Worm (Caenorhabditis elegans) whole organism, L3 larva: ENCODE results near the gene nhr-133.

Source experiments
- R02D3.7 ChIP-seq: fragments of 150-350 bp; optimal IDR thresholded peaks from 2 replicates; lab custom pipeline; 2014; ENCODE audit warnings: missing biosample characterization, missing genetic modification characterization
- ZK546.5 ChIP-seq: sonication (generic microtip); optimal IDR thresholded peaks from 2 replicates; lab custom pipeline; 2017; ENCODE audit warnings: missing biosample characterization, missing genetic modification characterization
- ama-1 ChIP-seq: fragments of 150-350 bp; optimal IDR thresholded peaks from 2 replicates; lab custom pipeline; 2018
- ceh-16 ChIP-seq: sonication (generic microtip); optimal IDR thresholded peaks from 2 replicates; lab custom pipeline; 2017; ENCODE audit warnings: missing biosample characterization, missing genetic modification characterization
- ceh-28 ChIP-seq: fragments of 150-350 bp; optimal IDR thresholded peaks from 2 replicates; lab custom pipeline; 2014; ENCODE audit warnings: missing biosample characterization, missing genetic modification reagents, missing genetic modification characterization
- ceh-9 ChIP-seq: sonication (generic microtip); optimal IDR thresholded peaks from 2 replicates; lab custom pipeline; 2018; ENCODE audit warnings: missing biosample characterization, missing genetic modification characterization
- egl-5 ChIP-seq: fragments of 150-350 bp; optimal IDR thresholded peaks from 2 replicates; lab custom pipeline; 2017; ENCODE audit warnings: missing biosample characterization, missing genetic modification reagents, missing genetic modification characterization, inconsistent platforms
- elt-1 ChIP-seq: fragments of 150-350 bp; optimal IDR thresholded peaks from 2 replicates; lab custom pipeline; 2014; ENCODE audit warnings: missing biosample characterization, missing genetic modification characterization
- elt-2 ChIP-seq: sonication (generic microtip); optimal IDR thresholded peaks from 2 replicates; lab custom pipeline; 2016; ENCODE audit warnings: missing genetic modification reagents, mild to moderate bottlenecking, missing genetic modification characterization, missing compliant biosample characterization
- fkh-2 ChIP-seq: fragments of 150-350 bp; optimal IDR thresholded peaks from 2 replicates; lab custom pipeline; 2014; ENCODE audit warnings: missing biosample characterization, missing genetic modification reagents, missing genetic modification characterization
- fos-1 ChIP-seq: fragments of 150-350 bp; optimal IDR thresholded peaks from 2 replicates; lab custom pipeline; 2014; ENCODE audit warnings: missing biosample characterization, missing genetic modification characterization
- hmg-11 ChIP-seq: sonication (generic microtip); optimal IDR thresholded peaks from 2 replicates; lab custom pipeline; 2016; ENCODE audit warnings: missing genetic modification characterization, missing compliant biosample characterization
- jun-1 ChIP-seq: fragments of 150-350 bp; optimal IDR thresholded peaks from 2 replicates; lab custom pipeline; 2014; ENCODE audit warnings: missing biosample characterization, missing genetic modification reagents, missing genetic modification characterization
- lin-39 ChIP-seq: fragments of 150-350 bp; optimal IDR thresholded peaks from 2 replicates; lab custom pipeline; 2018; ENCODE audit warnings: missing biosample characterization, missing genetic modification reagents, missing genetic modification characterization
- lsy-12 ChIP-seq: sonication (generic microtip); optimal IDR thresholded peaks from 2 replicates; lab custom pipeline; 2016; ENCODE audit warnings: mild to moderate bottlenecking, missing genetic modification characterization, missing compliant biosample characterization
- mdl-1 ChIP-seq: fragments of 150-350 bp; optimal IDR thresholded peaks from 2 replicates; lab custom pipeline; 2014; ENCODE audit warnings: missing biosample characterization, missing genetic modification characterization
- nfya-1 ChIP-seq: sonication (generic microtip); optimal IDR thresholded peaks from 2 replicates; lab custom pipeline; 2017; ENCODE audit warnings: missing genetic modification characterization, mild to moderate bottlenecking, missing compliant biosample characterization, antibody characterized with exemption, moderate library complexity; ENCODE audit not compliant: insufficient read depth
- nhr-11 ChIP-seq: fragments of 150-350 bp; optimal IDR thresholded peaks from 2 replicates; lab custom pipeline; 2014; ENCODE audit warnings: missing biosample characterization, missing genetic modification characterization
- nhr-12 ChIP-seq: fragments of 150-350 bp; optimal IDR thresholded peaks from 2 replicates; lab custom pipeline; 2014; ENCODE audit warnings: missing biosample characterization, missing genetic modification characterization
- nhr-23 ChIP-seq: fragments of 150-350 bp; optimal IDR thresholded peaks from 2 replicates; lab custom pipeline; 2014; ENCODE audit warnings: missing biosample characterization, missing genetic modification reagents, missing genetic modification characterization
- nhr-237 ChIP-seq: fragments of 150-350 bp; optimal IDR thresholded peaks from 2 replicates; lab custom pipeline; 2014; ENCODE audit warnings: missing biosample characterization, missing genetic modification characterization
- nhr-25 ChIP-seq: sonication (generic microtip); optimal IDR thresholded peaks from 2 replicates; lab custom pipeline; 2017; ENCODE audit warnings: missing biosample characterization, missing genetic modification characterization
- nhr-43 ChIP-seq: sonication (generic microtip); optimal IDR thresholded peaks from 2 replicates; lab custom pipeline; 2016; ENCODE audit warnings: mild to moderate bottlenecking, missing genetic modification characterization, missing compliant biosample characterization; ENCODE audit not compliant: poor library complexity, severe bottlenecking
- nhr-67 ChIP-seq: fragments of 150-350 bp; optimal IDR thresholded peaks from 2 replicates; lab custom pipeline; 2014; ENCODE audit warnings: missing biosample characterization, missing genetic modification characterization
- nhr-76 ChIP-seq: fragments of 150-350 bp; sonication (generic microtip); optimal IDR thresholded peaks from 5 replicates; lab custom pipeline; 2014; ENCODE audit warnings: missing biosample characterization, missing genetic modification characterization
- nhr-77 ChIP-seq: fragments of 150-350 bp; optimal IDR thresholded peaks from 2 replicates; lab custom pipeline; 2014; ENCODE audit warnings: missing biosample characterization, missing genetic modification characterization
- pha-4 ChIP-seq: fragments of 150-350 bp; optimal IDR thresholded peaks from 2 replicates; lab custom pipeline; 2014; ENCODE audit warnings: missing biosample characterization, missing genetic modification reagents, missing genetic modification characterization
- sea-2 ChIP-seq: fragments of 150-350 bp; sonication (generic microtip); optimal IDR thresholded peaks from 4 replicates; lab custom pipeline; 2014; ENCODE audit warnings: missing biosample characterization, missing genetic modification reagents, missing genetic modification characterization
- skn-1 ChIP-seq: fragments of 150-350 bp; optimal IDR thresholded peaks from 2 replicates; lab custom pipeline; 2014; ENCODE audit warnings: missing biosample characterization, missing genetic modification characterization
- snpc-4 ChIP-seq: fragments of 150-350 bp; optimal IDR thresholded peaks from 2 replicates; lab custom pipeline; 2014; ENCODE audit warnings: missing biosample characterization, missing genetic modification characterization
- tbx-2 ChIP-seq: sonication (generic microtip); optimal IDR thresholded peaks from 2 replicates; lab custom pipeline; 2016; ENCODE audit warnings: mild to moderate bottlenecking, missing genetic modification characterization, missing compliant biosample characterization
- unc-39 ChIP-seq: sonication (generic microtip); optimal IDR thresholded peaks from 4 replicates; lab custom pipeline; 2017; ENCODE audit warnings: missing biosample characterization, missing genetic modification characterization
- ztf-4 ChIP-seq: fragments of 150-350 bp; optimal IDR thresholded peaks from 2 replicates; lab custom pipeline; 2014; ENCODE audit warnings: missing biosample characterization, missing genetic modification characterization

nhr-133 gene

DNA sequence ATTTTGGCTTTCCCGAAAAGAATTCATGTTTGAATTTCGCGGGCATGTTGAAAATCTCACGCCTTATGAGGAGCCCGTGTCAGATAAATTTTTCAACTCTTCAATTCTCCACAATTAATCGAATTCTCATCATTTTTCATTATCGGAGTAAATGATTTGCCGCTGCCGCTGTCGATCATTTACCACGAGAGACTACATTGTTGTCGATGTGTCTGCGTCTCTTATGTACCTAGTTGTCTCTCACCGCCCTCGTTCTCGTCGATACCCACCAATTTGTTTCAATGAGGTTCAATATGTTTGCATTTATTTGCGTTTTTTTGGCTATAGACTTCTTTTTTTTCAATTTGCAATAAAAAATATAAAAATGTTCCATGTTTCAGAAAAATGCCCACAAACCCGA is 19.8 kb downstream of the nhr-133 start, which contains the start of gene nhr-13:
nhr-13 (plus strand) TSS at position 369 of the 400 bp plus-strand sequence.
- TF ChIP-seq mdl-1 (tag; lab: Kevin White, UChicago) = no peak
- TF ChIP-seq nhr-76 (tag; lab: Kevin White, UChicago) = no peak
- no peak for TF ChIP-seq R02D3.7 (tag; lab: Kevin White, UChicago)
- no peak for TF ChIP-seq jun-1 (tag; lab: Kevin White, UChicago)
- TF ChIP-seq nhr-77 (tag; lab: Kevin White, UChicago) = no peak
- peak; percentile 30 for TF ChIP-seq hmg-11
- TF ChIP-seq skn-1 = peak; percentile 14
- TF ChIP-seq ceh-16 (tag; lab: Kevin White, UChicago) = no peak
- TF ChIP-seq nhr-237 (tag; lab: Kevin White, UChicago) = no peak
- no peak for TF ChIP-seq nhr-11 (tag; lab: Kevin White, UChicago)
- TF ChIP-seq ceh-28 (tag; lab: Kevin White, UChicago) = no peak
- peak; percentile 4 for TF ChIP-seq nfya-1 (tag; lab: Kevin White, UChicago)
- TF ChIP-seq elt-2 (tag; lab: Kevin White, UChicago) = peak; percentile 42
- peak; percentile 9 for TF ChIP-seq pha-4 (tag; lab: Kevin White, UChicago)

DNA sequence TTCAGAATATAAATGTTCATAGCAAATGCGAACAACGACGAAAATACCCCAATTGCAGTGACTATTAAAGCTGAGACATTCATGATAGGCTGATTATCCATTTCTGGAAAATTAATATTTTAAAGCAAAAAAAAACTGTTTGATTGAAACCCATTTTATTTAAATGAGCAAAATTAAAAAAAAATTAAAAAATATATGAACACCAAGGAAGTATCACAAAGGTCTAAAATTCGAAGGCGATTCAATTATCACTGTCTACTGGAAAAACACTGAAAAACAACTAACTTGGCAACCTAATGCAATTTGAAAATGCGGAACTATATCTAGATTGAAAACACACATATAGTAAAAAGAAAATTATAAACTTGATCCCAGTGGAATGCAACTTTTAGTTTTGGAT is 20.8 kb downstream of the nhr-133 start, which contains the start of gene srbc-42:
srbc-42 (minus strand) TSS at position 101 of the 400 bp plus-strand sequence.
- TF ChIP-seq ztf-4 (tag; lab: Kevin White, UChicago) (no peak), nhr-67 (no peak), ceh-9 (tag; lab: Kevin White, UChicago) (no peak), skn-1 (no peak), sea-2 (no peak), lin-39 (tag; lab: Kevin White, UChicago) (no peak), nhr-12 (tag; lab: Kevin White, UChicago) (no peak), nhr-23 (tag; lab: Kevin White, UChicago) (no peak), elt-2 (tag; lab: Kevin White, UChicago) (no peak), fos-1 (no peak), unc-39 (no peak), nhr-43 (tag; lab: Kevin White, UChicago) (no peak), lsy-12 (tag; lab: Kevin White, UChicago) (no peak), ama-1 (lab: Kevin White, UChicago) (no peak), snpc-4 (no peak)
- TF ChIP-seq, all 47 proteins: peak for 0

DNA sequence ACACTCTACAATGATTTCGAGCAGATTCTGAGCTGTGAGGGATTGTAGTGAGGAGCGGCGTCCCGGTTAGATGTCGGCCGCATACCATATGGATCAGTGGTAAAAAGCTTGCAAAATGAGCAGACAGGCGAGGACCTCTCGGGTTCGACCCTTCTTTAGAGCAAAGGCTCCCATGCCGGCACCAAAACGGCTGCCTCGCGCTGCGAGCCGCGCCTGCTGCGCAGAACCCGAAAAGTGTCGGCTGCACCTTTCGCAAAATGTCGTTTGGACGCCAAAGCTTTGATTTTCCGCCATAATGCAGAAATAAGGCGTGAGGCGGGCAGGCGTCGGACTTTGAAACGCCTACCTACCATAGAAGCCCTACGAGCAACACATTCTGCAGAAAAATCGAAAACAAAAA is 21.5 kb downstream of the nhr-133 start:
- TF ChIP-seq egl-5 (tag; lab: Kevin White, UChicago) (no peak), nhr-43 (tag; lab: Kevin White, UChicago) (no peak), nhr-237 (tag; lab: Kevin White, UChicago) (no peak), nhr-23 (tag; lab: Kevin White, UChicago) (no peak), nhr-77 (tag; lab: Kevin White, UChicago) (no peak), elt-1 (tag; lab: Kevin White, UChicago) (no peak), lin-39 (tag; lab: Kevin White, UChicago) (no peak), tbx-2 (tag; lab: Kevin White, UChicago) (no peak), lsy-12 (tag; lab: Kevin White, UChicago) (no peak), fkh-2 (tag; lab: Kevin White, UChicago) (no peak), nhr-25 (tag; lab: Kevin White, UChicago) (no peak), mdl-1 (tag; lab: Kevin White, UChicago) (no peak), nhr-11 (tag; lab: Kevin White, UChicago) (no peak), sea-2 (no peak), nhr-76 (tag; lab: Kevin White, UChicago) (no peak), ZK546.5 (tag; lab: Kevin White, UChicago) (no peak), ceh-9 (tag; lab: Kevin White, UChicago) (no peak), R02D3.7 (tag; lab: Kevin White, UChicago) (no peak)

DNA sequence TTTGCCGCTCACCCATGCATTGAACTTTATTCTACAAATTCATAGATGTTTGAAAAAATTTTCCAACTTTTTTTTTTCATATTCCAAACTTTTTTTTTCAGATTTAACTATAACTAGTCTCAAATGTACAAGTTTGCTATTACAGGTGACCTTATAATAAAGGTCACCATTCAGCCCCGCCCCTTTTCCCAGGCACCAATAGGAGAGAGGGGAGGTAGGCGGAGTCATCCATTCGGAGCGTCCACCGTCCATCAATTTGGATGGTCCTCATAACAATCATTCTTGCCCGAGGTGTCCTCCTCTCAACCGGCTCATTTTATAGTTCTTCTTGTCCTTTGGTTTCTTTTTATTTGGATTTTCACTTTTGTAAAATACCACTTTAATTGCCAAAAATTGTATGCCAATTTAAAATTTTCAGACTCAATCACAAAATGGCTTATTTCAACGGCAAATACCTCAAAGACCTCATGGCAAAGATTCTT is 24.0 kb downstream of the nhr-133 start, which contains the start of gene Y5H2B.3:
Y5H2B.3 (plus strand) TSS at position 432 of the 482 bp plus-strand sequence.
- TF ChIP-seq unc-39 (no peak), nhr-25 (tag; lab: Kevin White, UChicago) (no peak), nfya-1 (tag; lab: Kevin White, UChicago) (peak; percentile 68)
- TF ChIP-seq, all 47 proteins: peak for 1
